Fruit fly (Drosophila melanogaster) whole organism, larva: ENCODE data around the gene CG14963.
A peak's percentile ranks its signal among the peaks of the same experiment; 100 is the strongest.

Source experiments
- noc ChIP-seq: fragments of 200-800 bp; sonication (Bioruptor generic); optimal IDR thresholded peaks from 3 replicates; lab custom pipeline; 2019; ENCODE audit warnings: missing biosample characterization, mild to moderate bottlenecking, missing genetic modification characterization, moderate library complexity

CG14963 gene

dm6 chr3L:3172445-3172844 is at the start of gene CG14963:
Gene CG14963 (minus strand): TSS chr3L:3172545.
- no peak for TF ChIP-seq noc (tag; lab: Kevin White, UChicago)

dm6 chr3L:3218859-3219258 is 46.5 kb upstream of the CG14963 start, which contains the start of the genes hob and nSMase:
Gene hob (minus strand): TSS chr3L:3218920.
Gene nSMase (plus strand): TSS chr3L:3219156.
- TF ChIP-seq noc (tag; lab: Kevin White, UChicago) = no peak

dm6 chr3L:3208895-3209294 is 36.5 kb upstream of the CG14963 start, which contains the start of the genes CG32269 and CG32270:
Gene CG32269 (minus strand): TSS chr3L:3208985.
Gene CG32270 (minus strand): TSS chr3L:3208985.
- TF ChIP-seq noc (tag; lab: Kevin White, UChicago) = no peak

- no peak for TF ChIP-seq noc (tag; lab: Kevin White, UChicago)
Observed at dm6 chr3L:3206263-3206662, 33.9 kb upstream of the CG14963 start, which contains the start of gene CG33160. Gene CG33160 (minus strand): TSS chr3L:3206363.

- no peak for TF ChIP-seq noc (tag; lab: Kevin White, UChicago)
Observed at dm6 chr3L:3205349-3205748, 33.0 kb upstream of the CG14963 start, which contains the start of gene CG32277. Gene CG32277 (minus strand): TSS chr3L:3205449.

- TF ChIP-seq noc (tag; lab: Kevin White, UChicago) = no peak
Observed at dm6 chr3L:3204348-3204747, 32.0 kb upstream of the CG14963 start, which contains the start of gene CG33159. Gene CG33159 (minus strand): TSS chr3L:3204448.

- TF ChIP-seq noc (tag; lab: Kevin White, UChicago) = no peak
Observed at dm6 chr3L:3203062-3203461, 30.7 kb upstream of the CG14963 start, which contains the start of gene CG32271. Gene CG32271 (minus strand): TSS chr3L:3203162.

dm6 chr3L:3198447-3199402 is 26.4 kb upstream of the CG14963 start, which contains the start of the genes CG32276 and gry:
Gene CG32276 (minus strand): TSS chr3L:3199047.
Gene gry (plus strand): TSS chr3L:3199090.
- TF ChIP-seq noc (tag; lab: Kevin White, UChicago) = peak; percentile 82

dm6 chr3L:3197464-3197863 is 25.1 kb upstream of the CG14963 start, which contains the start of gene CG14966:
Gene CG14966 (minus strand): TSS chr3L:3197631.
- no peak for TF ChIP-seq noc (tag; lab: Kevin White, UChicago)

dm6 chr3L:3194059-3194458 is 21.7 kb upstream of the CG14963 start:
- TF ChIP-seq noc (tag; lab: Kevin White, UChicago) = peak; percentile 93

- TF ChIP-seq noc (tag; lab: Kevin White, UChicago) = peak; percentile 87
Observed at dm6 chr3L:3192912-3193311, 20.6 kb upstream of the CG14963 start, which contains the start of gene Hsp83. Gene Hsp83 (plus strand): TSS chr3L:3192969.

dm6 chr3L:3192333-3192894 is 20.1 kb upstream of the CG14963 start, which contains the start of gene CG14965:
Gene CG14965 (minus strand): TSS chr3L:3192491.
- no peak for TF ChIP-seq noc (tag; lab: Kevin White, UChicago)

dm6 chr3L:3189647-3190046 is 17.3 kb upstream of the CG14963 start, which contains the start of the genes CG42525 and CG14958:
Gene CG42525 (minus strand): TSS chr3L:3189747.
Gene CG14958 (plus strand): TSS chr3L:3189978.
- TF ChIP-seq noc (tag; lab: Kevin White, UChicago) = no peak

dm6 chr3L:3187263-3187662 is 14.9 kb upstream of the CG14963 start, which contains the start of gene CG14957:
Gene CG14957 (plus strand): TSS chr3L:3187563.
- peak; percentile 39 for TF ChIP-seq noc (tag; lab: Kevin White, UChicago)

- TF ChIP-seq noc (tag; lab: Kevin White, UChicago) = no peak
Observed at dm6 chr3L:3186364-3186763, 14.0 kb upstream of the CG14963 start, which contains the start of gene CG32284. Gene CG32284 (plus strand): TSS chr3L:3186664.
